Worm (Caenorhabditis elegans) whole organism, L2 larva: ENCODE measurements around the gene T26C5.5.

Source experiments
- ama-1 ChIP-seq: fragments of 150-350 bp; optimal IDR thresholded peaks from 2 replicates; lab custom pipeline; 2018; ENCODE audit warnings: inconsistent platforms
- lin-11 ChIP-seq: fragments of 150-350 bp; sonication (generic microtip); optimal IDR thresholded peaks from 2 replicates; lab custom pipeline; 2014; ENCODE audit warnings: missing biosample characterization, missing genetic modification characterization, inconsistent platforms, mixed read lengths

DNA sequence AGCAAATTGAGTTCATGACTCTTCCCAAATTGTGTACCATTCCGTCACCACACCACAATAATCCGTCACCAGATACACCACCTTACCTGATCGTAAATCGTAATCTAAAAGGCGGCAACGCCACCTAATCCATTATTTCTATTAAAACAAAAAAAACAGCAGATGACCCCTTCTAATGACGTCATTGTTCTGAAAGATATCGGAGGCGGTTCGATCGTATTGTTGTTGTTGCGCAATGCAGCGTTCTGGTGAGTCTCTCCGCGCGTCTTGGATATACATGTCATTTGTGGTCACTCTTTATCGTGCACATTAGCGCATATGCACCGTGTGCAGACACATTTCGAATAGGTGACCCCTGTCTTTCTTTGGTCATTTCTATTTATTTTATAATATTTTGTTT lies 22.4 kb upstream of the T26C5.5 start:
- TF ChIP-seq ama-1 = no peak
- no peak for TF ChIP-seq lin-11 (tag; lab: Kevin White, UChicago)
